Worm (Caenorhabditis elegans) whole organism, late embryonic: ENCODE data around the gene pgp-14.

Experiments
- Y22D7AL.16 ChIP-seq: sonication (generic microtip); optimal IDR thresholded peaks from 2 replicates; lab custom pipeline; 2016; ENCODE audit warnings: missing genetic modification characterization, missing compliant biosample characterization
- ceh-24 ChIP-seq: sonication (generic microtip); optimal IDR thresholded peaks from 2 replicates; lab custom pipeline; 2016; ENCODE audit warnings: mild to moderate bottlenecking, missing genetic modification characterization, missing compliant biosample characterization
- ets-4 ChIP-seq: sonication (generic microtip); optimal IDR thresholded peaks from 2 replicates; lab custom pipeline; 2016; ENCODE audit warnings: missing genetic modification characterization, missing compliant biosample characterization
- pha-2 ChIP-seq: sonication (generic microtip); optimal IDR thresholded peaks from 2 replicates; lab custom pipeline; 2017; ENCODE audit warnings: mild to moderate bottlenecking, missing genetic modification characterization, missing compliant biosample characterization
- pros-1 ChIP-seq: fragments of 150-350 bp; optimal IDR thresholded peaks from 2 replicates; lab custom pipeline; 2014; ENCODE audit warnings: missing biosample characterization, missing genetic modification reagents, missing genetic modification characterization
- sdc-2 ChIP-seq: sonication (generic microtip); optimal IDR thresholded peaks from 2 replicates; lab custom pipeline; 2016; ENCODE audit warnings: missing genotype, missing genetic modification characterization, missing compliant biosample characterization

- TF ChIP-seq Y22D7AL.16 (no peak), pros-1 (tag; lab: Kevin White, UChicago) (no peak), ceh-24 (tag; lab: Kevin White, UChicago) (no peak), sdc-2 (tag; lab: Kevin White, UChicago) (no peak), ets-4 (tag; lab: Kevin White, UChicago) (no peak), pha-2 (tag; lab: Kevin White, UChicago) (no peak)
Measured at ce11 chrX:12713014-12713413, 36.4 kb downstream of the pgp-14 start.
